Worm (Caenorhabditis elegans) whole organism, young adult: ENCODE results near the gene svh-2.

Experiments
- B0019.2 ChIP-seq: fragments of 200-800 bp; sonication (Bioruptor generic); conservative IDR thresholded peaks from 2 replicates; pipeline ENCODE4 v1.3.6; 2022; ENCODE audit warnings: missing genetic modification reagents, missing genetic modification characterization, missing compliant biosample characterization
- B0261.1 ChIP-seq: sonication (generic microtip); optimal IDR thresholded peaks from 2 replicates; lab custom pipeline; 2016; ENCODE audit warnings: mild to moderate bottlenecking, missing genetic modification characterization, moderate library complexity, missing compliant biosample characterization
- C06A6.2 ChIP-seq: fragments of 200-800 bp; sonication (Bioruptor generic); conservative IDR thresholded peaks from 2 replicates; pipeline ENCODE4 v1.3.6; 2022; ENCODE audit warnings: missing genetic modification characterization, missing compliant biosample characterization
- D2030.7 ChIP-seq: fragments of 200-800 bp; sonication (Bioruptor generic); IDR thresholded peaks from 2 replicates; pipeline ENCODE4 v1.3.6; 2022; ENCODE audit warnings: missing genetic modification reagents, missing genetic modification characterization, missing compliant biosample characterization
- F22D6.2 ChIP-seq: sonication (generic microtip); optimal IDR thresholded peaks from 2 replicates; lab custom pipeline; 2016; ENCODE audit warnings: mild to moderate bottlenecking, missing genetic modification characterization, missing compliant biosample characterization
- K11D2.4 ChIP-seq: fragments of 200-800 bp; sonication (Bioruptor generic); IDR thresholded peaks from 2 replicates; pipeline ENCODE4 v1.3.6; 2022; ENCODE audit warnings: missing genetic modification reagents, missing genetic modification characterization, missing compliant biosample characterization
- T07F8.4 ChIP-seq: sonication (generic microtip); optimal IDR thresholded peaks from 2 replicates; lab custom pipeline; 2016; ENCODE audit warnings: mild to moderate bottlenecking, missing genetic modification characterization, moderate library complexity, missing compliant biosample characterization
- T26A5.8 ChIP-seq: sonication (generic microtip); optimal IDR thresholded peaks from 2 replicates; lab custom pipeline; 2016; ENCODE audit warnings: missing genetic modification characterization, missing compliant biosample characterization
- Y53F4B.3 ChIP-seq: fragments of 200-800 bp; sonication (Bioruptor generic); IDR thresholded peaks from 2 replicates; pipeline ENCODE4 v1.3.6; 2022; ENCODE audit warnings: missing genetic modification reagents, missing genetic modification characterization, missing compliant biosample characterization
- Y56A3A.18 ChIP-seq: fragments of 200-800 bp; sonication (Bioruptor generic); IDR thresholded peaks from 2 replicates; pipeline ENCODE4 v1.3.6; 2022; ENCODE audit warnings: missing genetic modification reagents, missing genetic modification characterization, missing compliant biosample characterization
- aptf-2 ChIP-seq: fragments of 200-800 bp; sonication (Bioruptor generic); conservative IDR thresholded peaks from 2 replicates; pipeline ENCODE4 v1.3.6; 2022; ENCODE audit warnings: missing genetic modification reagents, missing genetic modification characterization, missing compliant biosample characterization
- bed-2 ChIP-seq: fragments of 200-800 bp; sonication (Bioruptor generic); IDR thresholded peaks from 2 replicates; pipeline ENCODE4 v1.3.6; 2022; ENCODE audit warnings: missing genetic modification reagents, missing genetic modification characterization, missing compliant biosample characterization
- ccch-3 ChIP-seq: fragments of 200-800 bp; sonication (Bioruptor generic); optimal IDR thresholded peaks from 2 replicates; lab custom pipeline; 2018; ENCODE audit warnings: mild to moderate bottlenecking, missing genetic modification characterization, missing compliant biosample characterization
- cebp-1 ChIP-seq, 2 experiments: fragments of 200-800 bp in 1 of 2; sonication (Bioruptor generic) in 1 of 2; sonication (generic microtip) in 1 of 2; IDR thresholded peaks in 1 of 2; optimal IDR thresholded peaks in 1 of 2; 2 replicates each; pipeline versions ENCODE4 v1.3.6 to Lab custom; 2017 to 2022; ENCODE audit warnings: missing compliant biosample characterization in 2 of 2, missing genetic modification characterization in 2 of 2, mild to moderate bottlenecking in 1 of 2, missing genetic modification reagents in 1 of 2, moderate library complexity in 1 of 2
- ceh-40 ChIP-seq: fragments of 200-800 bp; sonication (Bioruptor generic); IDR thresholded peaks from 2 replicates; pipeline ENCODE4 v1.3.6; 2022; ENCODE audit warnings: missing genetic modification characterization, missing compliant biosample characterization
- ceh-58 ChIP-seq: fragments of 200-800 bp; sonication (Bioruptor generic); IDR thresholded peaks from 2 replicates; pipeline ENCODE4 v1.3.6; 2022; ENCODE audit warnings: missing genetic modification characterization, missing compliant biosample characterization
- chd-7 ChIP-seq: sonication (generic microtip); optimal IDR thresholded peaks from 2 replicates; lab custom pipeline; 2016; ENCODE audit warnings: mild to moderate bottlenecking, missing genetic modification characterization, moderate library complexity, missing compliant biosample characterization
- die-1 ChIP-seq: sonication (generic microtip); optimal IDR thresholded peaks from 2 replicates; lab custom pipeline; 2016; ENCODE audit warnings: missing genotype, mild to moderate bottlenecking, missing genetic modification characterization, missing compliant biosample characterization
- efl-1 ChIP-seq: fragments of 150-350 bp; optimal IDR thresholded peaks from 2 replicates; lab custom pipeline; 2014; ENCODE audit warnings: missing biosample characterization, missing genetic modification reagents, missing genetic modification characterization
- ets-4 ChIP-seq: fragments of 200-800 bp; sonication (Bioruptor generic); optimal IDR thresholded peaks from 2 replicates; lab custom pipeline; 2018; ENCODE audit warnings: mild to moderate bottlenecking, missing genetic modification characterization, missing compliant biosample characterization
- him-1 ChIP-seq: sonication (generic microtip); optimal IDR thresholded peaks from 2 replicates; lab custom pipeline; 2016; ENCODE audit warnings: missing genotype, missing genetic modification reagents, missing genetic modification characterization, missing compliant biosample characterization
- hrde-1 ChIP-seq: sonication (generic microtip); optimal IDR thresholded peaks from 2 replicates; lab custom pipeline; 2016; ENCODE audit warnings: missing genetic modification characterization, mild to moderate bottlenecking, missing compliant biosample characterization, moderate library complexity, missing genotype, missing genetic modification reagents, borderline replicate concordance
- let-607 ChIP-seq, 2 experiments: fragments of 200-800 bp in 1 of 2; sonication (Bioruptor generic) in 1 of 2; sonication (generic microtip) in 1 of 2; optimal IDR thresholded peaks; 2 replicates each; lab custom pipeline; 2016 to 2018; ENCODE audit warnings: mild to moderate bottlenecking in 2 of 2, missing compliant biosample characterization in 2 of 2, missing genetic modification characterization in 2 of 2, moderate library complexity in 2 of 2, missing genotype in 1 of 2
- lin-54 ChIP-seq: fragments of 200-800 bp; sonication (Bioruptor generic); optimal IDR thresholded peaks from 2 replicates; lab custom pipeline; 2018; ENCODE audit warnings: mild to moderate bottlenecking, missing genetic modification characterization, missing compliant biosample characterization
- madf-3 ChIP-seq: fragments of 200-800 bp; sonication (Bioruptor generic); IDR thresholded peaks from 2 replicates; pipeline ENCODE4 v1.3.6; 2022; ENCODE audit warnings: missing genetic modification reagents, missing genetic modification characterization, missing compliant biosample characterization
- madf-8 ChIP-seq: fragments of 200-800 bp; sonication (Bioruptor generic); conservative IDR thresholded peaks from 2 replicates; pipeline ENCODE4 v1.3.6; 2022; ENCODE audit warnings: missing genetic modification reagents, missing genetic modification characterization, missing compliant biosample characterization
- mel-28 ChIP-seq: sonication (generic microtip); optimal IDR thresholded peaks from 2 replicates; lab custom pipeline; 2016; ENCODE audit warnings: borderline replicate concordance, mild to moderate bottlenecking, missing genetic modification characterization, missing compliant biosample characterization
- mes-4 ChIP-seq: sonication (generic microtip); optimal IDR thresholded peaks from 2 replicates; lab custom pipeline; 2016; ENCODE audit warnings: missing genotype, missing genetic modification characterization, missing compliant biosample characterization
- mxl-1 ChIP-seq: sonication (generic microtip); optimal IDR thresholded peaks from 2 replicates; lab custom pipeline; 2016; ENCODE audit warnings: missing genetic modification characterization, missing compliant biosample characterization
- nfyb-1 ChIP-seq: fragments of 200-800 bp; sonication (Bioruptor generic); IDR thresholded peaks from 2 replicates; pipeline ENCODE4 v1.3.6; 2022; ENCODE audit warnings: missing genetic modification reagents, missing genetic modification characterization, missing compliant biosample characterization
- nhr-179 ChIP-seq: sonication (generic microtip); optimal IDR thresholded peaks from 2 replicates; lab custom pipeline; 2016; ENCODE audit warnings: mild to moderate bottlenecking, missing genetic modification characterization, missing compliant biosample characterization
- nhr-80 ChIP-seq: sonication (generic microtip); optimal IDR thresholded peaks from 2 replicates; lab custom pipeline; 2016; ENCODE audit warnings: missing genetic modification characterization, missing compliant biosample characterization
- nhr-90 ChIP-seq: sonication (generic microtip); optimal IDR thresholded peaks from 2 replicates; lab custom pipeline; 2016; ENCODE audit warnings: missing genotype, mild to moderate bottlenecking, missing genetic modification characterization, missing compliant biosample characterization
- pbrm-1 ChIP-seq: fragments of 200-800 bp; sonication (Bioruptor generic); IDR thresholded peaks from 2 replicates; pipeline ENCODE4 v1.3.6; 2022; ENCODE audit warnings: missing genetic modification reagents, missing genetic modification characterization, missing compliant biosample characterization
- pha-4 ChIP-seq: fragments of 150-350 bp; sonication (generic microtip); optimal IDR thresholded peaks from 2 replicates; lab custom pipeline; 2014; ENCODE audit warnings: missing biosample characterization, missing genetic modification reagents, missing genetic modification characterization
- zfh-2 ChIP-seq: fragments of 200-800 bp; sonication (Bioruptor generic); conservative IDR thresholded peaks from 2 replicates; pipeline ENCODE4 v1.3.6; 2022; ENCODE audit warnings: missing genetic modification reagents, missing genetic modification characterization, missing compliant biosample characterization
- zim-3 ChIP-seq: sonication (generic microtip); optimal IDR thresholded peaks from 2 replicates; lab custom pipeline; 2017; ENCODE audit warnings: mild to moderate bottlenecking, missing genetic modification characterization, moderate library complexity, missing compliant biosample characterization
- ztf-18 ChIP-seq: sonication (generic microtip); optimal IDR thresholded peaks from 2 replicates; lab custom pipeline; 2016; ENCODE audit warnings: missing genotype, mild to moderate bottlenecking, missing genetic modification characterization, missing compliant biosample characterization
- ztf-3 ChIP-seq: fragments of 200-800 bp; sonication (Bioruptor generic); optimal IDR thresholded peaks from 2 replicates; lab custom pipeline; 2018; ENCODE audit warnings: mild to moderate bottlenecking, missing genetic modification characterization, missing compliant biosample characterization

svh-2 gene

DNA sequence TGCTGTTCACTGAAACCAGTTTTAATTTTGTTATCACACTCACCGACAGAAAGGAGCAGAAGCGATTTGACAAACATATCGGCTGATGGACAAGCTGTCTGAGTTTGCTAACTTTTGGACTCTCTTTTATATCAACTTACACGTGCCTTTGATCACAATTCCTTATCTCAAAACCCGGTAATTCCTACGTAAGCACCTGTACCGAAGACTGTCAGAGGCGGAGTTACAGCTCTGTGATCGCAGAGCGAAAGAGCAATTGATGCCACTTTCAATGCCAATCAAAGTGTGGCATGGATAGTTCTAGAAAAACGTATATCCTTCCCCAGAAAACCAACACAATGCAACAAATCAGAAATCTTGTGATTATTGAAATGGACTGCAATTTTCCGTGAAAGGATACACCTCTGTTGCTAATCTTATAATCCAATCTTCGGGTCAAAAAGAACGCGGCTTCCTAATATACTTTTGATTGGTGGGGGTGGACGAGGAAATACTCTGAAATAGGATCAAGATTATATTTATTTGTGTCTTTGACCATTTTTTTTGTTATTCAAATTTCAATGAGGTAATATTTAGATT lies 16.3 kb upstream of the svh-2 start, which contains the start of gene ilys-5 (continued):
- TF ChIP-seq let-607 (tag; optimal IDR thresholded peaks at IDR 0.05; lab: Kevin White, UChicago) (peak in 1 of 2 experiments; percentile 58), zfh-2 (GFP tag; lab: Robert Waterston, UW) (no peak), mes-4 (no peak), hrde-1 (tag; lab: Kevin White, UChicago) (no peak), ceh-40 (GFP tag; lab: Robert Waterston, UW) (no peak), him-1 (tag; lab: Kevin White, UChicago) (no peak), ztf-18 (tag; lab: Kevin White, UChicago) (no peak), cebp-1 (GFP tag; IDR thresholded peaks at IDR 0.05; lab: Robert Waterston, UW) (no peak), cebp-1 (tag; optimal IDR thresholded peaks at IDR 0.05; lab: Kevin White, UChicago) (no peak), Y53F4B.3 (GFP tag; lab: Robert Waterston, UW) (no peak), B0261.1 (no peak), zim-3 (tag; lab: Kevin White, UChicago) (no peak), F22D6.2 (tag; lab: Kevin White, UChicago) (no peak), mel-28 (tag; lab: Kevin White, UChicago) (no peak), C06A6.2 (no peak), chd-7 (tag; lab: Kevin White, UChicago) (peak; percentile 62), lin-54 (GFP tag; lab: Kevin White, UChicago) (no peak), madf-3 (no peak), efl-1 (no peak), nhr-80 (tag; lab: Kevin White, UChicago) (peak; percentile 77), nfyb-1 (GFP tag; lab: Robert Waterston, UW) (no peak), ets-4 (GFP tag; lab: Kevin White, UChicago) (peak; percentile 60), bed-2 (GFP tag; lab: Robert Waterston, UW) (no peak)

DNA sequence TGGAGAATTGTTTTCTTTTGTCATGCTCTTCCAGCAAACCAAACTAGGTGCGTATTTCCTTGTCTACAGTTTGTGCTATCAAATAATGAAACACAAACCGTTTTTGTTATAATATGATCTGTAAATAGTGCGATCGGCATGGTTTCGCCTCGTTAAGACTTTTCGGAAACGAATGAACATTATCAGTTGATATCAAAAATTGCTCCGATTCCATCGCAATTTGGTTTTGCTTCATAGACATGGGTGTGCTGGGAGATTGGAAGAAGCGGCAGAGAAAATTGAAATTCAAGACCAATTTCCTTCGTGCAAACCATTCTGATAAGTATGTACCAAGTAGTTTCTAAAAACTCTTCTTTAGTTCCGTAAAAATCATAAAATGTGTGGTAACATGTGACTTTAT lies 15.0 kb upstream of the svh-2 start:
- TF ChIP-seq aptf-2 (GFP tag; lab: Robert Waterston, UW) (no peak), nhr-80 (tag; lab: Kevin White, UChicago) (peak; percentile 86)
- TF ChIP-seq, all 124 proteins: peak for 1

DNA sequence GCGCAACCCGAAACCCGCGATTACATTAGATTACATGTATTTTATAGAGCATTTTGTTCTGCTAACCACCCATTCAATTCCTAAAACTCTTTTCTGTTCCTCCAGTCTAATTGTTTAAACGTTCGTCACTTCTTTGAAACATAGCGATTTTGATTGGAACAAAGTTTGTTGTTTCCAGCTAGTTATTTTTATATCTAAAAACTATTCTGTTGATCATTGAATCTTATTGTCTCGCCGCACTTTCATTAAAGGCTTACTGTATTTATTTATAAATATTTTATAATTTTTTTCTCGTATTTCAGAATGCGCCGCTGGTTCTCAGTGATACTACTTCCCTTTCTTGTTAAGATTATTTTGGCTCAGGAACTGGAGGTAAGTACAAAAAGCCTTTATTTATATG lies 10.4 kb upstream of the svh-2 start, which contains the start of gene T14E8.2:
TSS of gene T14E8.2 (plus strand) at position 301 of the 400 bp plus-strand sequence.
- TF ChIP-seq bed-2 (GFP tag; lab: Robert Waterston, UW) (no peak), T07F8.4 (tag; lab: Kevin White, UChicago) (no peak), madf-8 (GFP tag; lab: Robert Waterston, UW) (no peak), hrde-1 (tag; lab: Kevin White, UChicago) (no peak), mxl-1 (tag; lab: Kevin White, UChicago) (no peak), him-1 (tag; lab: Kevin White, UChicago) (no peak), ceh-58 (GFP tag; lab: Robert Waterston, UW) (no peak), ccch-3 (GFP tag; lab: Kevin White, UChicago) (no peak), K11D2.4 (GFP tag; lab: Robert Waterston, UW) (no peak), T26A5.8 (no peak), B0261.1 (no peak), D2030.7 (no peak), ztf-3 (GFP tag; lab: Kevin White, UChicago) (no peak), die-1 (no peak), pha-4 (tag; lab: Kevin White, UChicago) (no peak), nhr-179 (tag; lab: Kevin White, UChicago) (no peak), pbrm-1 (GFP tag; lab: Robert Waterston, UW) (no peak), B0019.2 (GFP tag; lab: Robert Waterston, UW) (no peak), Y56A3A.18 (GFP tag; lab: Robert Waterston, UW) (no peak), nhr-90 (no peak)
